Worm (Caenorhabditis elegans) whole organism, young adult: ENCODE results near the gene F49E11.2.
A peak's percentile ranks its signal among the peaks of the same experiment; 100 is the strongest.

ENCODE experiments used
- B0019.2 ChIP-seq: fragments of 200-800 bp; sonication (Bioruptor generic); conservative IDR thresholded peaks from 2 replicates; pipeline ENCODE4 v1.3.6; 2022; ENCODE audit warnings: missing genetic modification reagents, missing genetic modification characterization, missing compliant biosample characterization
- B0336.3 ChIP-seq: fragments of 200-800 bp; sonication (Bioruptor generic); IDR thresholded peaks from 2 replicates; pipeline ENCODE4 v1.3.6; 2022; ENCODE audit warnings: missing genetic modification characterization, missing compliant biosample characterization
- D2030.7 ChIP-seq: fragments of 200-800 bp; sonication (Bioruptor generic); IDR thresholded peaks from 2 replicates; pipeline ENCODE4 v1.3.6; 2022; ENCODE audit warnings: missing genetic modification reagents, missing genetic modification characterization, missing compliant biosample characterization
- F52B5.7 ChIP-seq: sonication (generic microtip); optimal IDR thresholded peaks from 2 replicates; lab custom pipeline; 2016; ENCODE audit warnings: mild to moderate bottlenecking, missing genetic modification characterization, missing compliant biosample characterization
- K11D2.4 ChIP-seq: fragments of 200-800 bp; sonication (Bioruptor generic); IDR thresholded peaks from 2 replicates; pipeline ENCODE4 v1.3.6; 2022; ENCODE audit warnings: missing genetic modification reagents, missing genetic modification characterization, missing compliant biosample characterization
- Y79H2A.3 ChIP-seq: fragments of 200-800 bp; sonication (Bioruptor generic); conservative IDR thresholded peaks from 2 replicates; pipeline ENCODE4 v1.3.6; 2022; ENCODE audit warnings: missing genetic modification reagents, missing genetic modification characterization, missing compliant biosample characterization
- aptf-2 ChIP-seq: fragments of 200-800 bp; sonication (Bioruptor generic); conservative IDR thresholded peaks from 2 replicates; pipeline ENCODE4 v1.3.6; 2022; ENCODE audit warnings: missing genetic modification reagents, missing genetic modification characterization, missing compliant biosample characterization
- attf-5 ChIP-seq: fragments of 200-800 bp; sonication (Bioruptor generic); optimal IDR thresholded peaks from 2 replicates; lab custom pipeline; 2018; ENCODE audit warnings: mild to moderate bottlenecking, missing genetic modification characterization, missing compliant biosample characterization
- bed-2 ChIP-seq: fragments of 200-800 bp; sonication (Bioruptor generic); IDR thresholded peaks from 2 replicates; pipeline ENCODE4 v1.3.6; 2022; ENCODE audit warnings: missing genetic modification reagents, missing genetic modification characterization, missing compliant biosample characterization
- ccch-3 ChIP-seq: fragments of 200-800 bp; sonication (Bioruptor generic); optimal IDR thresholded peaks from 2 replicates; lab custom pipeline; 2018; ENCODE audit warnings: mild to moderate bottlenecking, missing genetic modification characterization, missing compliant biosample characterization
- cebp-2 ChIP-seq: fragments of 200-800 bp; sonication (Bioruptor generic); IDR thresholded peaks from 2 replicates; pipeline ENCODE4 v1.3.6; 2022; ENCODE audit warnings: missing genetic modification characterization, missing compliant biosample characterization
- ceh-27 ChIP-seq: fragments of 200-800 bp; sonication (Bioruptor generic); optimal IDR thresholded peaks from 2 replicates; lab custom pipeline; 2018; ENCODE audit warnings: mild to moderate bottlenecking, missing genetic modification characterization, moderate library complexity, missing compliant biosample characterization
- ceh-58 ChIP-seq: fragments of 200-800 bp; sonication (Bioruptor generic); IDR thresholded peaks from 2 replicates; pipeline ENCODE4 v1.3.6; 2022; ENCODE audit warnings: missing genetic modification characterization, missing compliant biosample characterization
- die-1 ChIP-seq: sonication (generic microtip); optimal IDR thresholded peaks from 2 replicates; lab custom pipeline; 2016; ENCODE audit warnings: missing genotype, mild to moderate bottlenecking, missing genetic modification characterization, missing compliant biosample characterization
- dpff-1 ChIP-seq: sonication (generic microtip); optimal IDR thresholded peaks from 2 replicates; lab custom pipeline; 2017; ENCODE audit warnings: mild to moderate bottlenecking, missing genetic modification characterization, missing compliant biosample characterization
- egl-44 ChIP-seq: fragments of 200-800 bp; sonication (Bioruptor generic); IDR thresholded peaks from 2 replicates; pipeline ENCODE4 v1.3.6; 2022; ENCODE audit warnings: missing genetic modification reagents, missing genetic modification characterization, missing compliant biosample characterization
- ekl-4 ChIP-seq: fragments of 200-800 bp; sonication (Bioruptor generic); IDR thresholded peaks from 2 replicates; pipeline ENCODE4 v1.3.6; 2022; ENCODE audit warnings: missing genetic modification reagents, missing genetic modification characterization, missing compliant biosample characterization
- fkh-3 ChIP-seq: sonication (generic microtip); optimal IDR thresholded peaks from 2 replicates; lab custom pipeline; 2016; ENCODE audit warnings: mild to moderate bottlenecking, missing genetic modification characterization, missing compliant biosample characterization
- him-1 ChIP-seq: sonication (generic microtip); optimal IDR thresholded peaks from 2 replicates; lab custom pipeline; 2016; ENCODE audit warnings: missing genotype, missing genetic modification reagents, missing genetic modification characterization, missing compliant biosample characterization
- hsf-1 ChIP-seq: fragments of 200-800 bp; sonication (Bioruptor generic); IDR thresholded peaks from 2 replicates; pipeline ENCODE4 v1.3.6; 2022; ENCODE audit warnings: missing genetic modification reagents, missing genetic modification characterization, missing compliant biosample characterization
- lin-26 ChIP-seq: fragments of 200-800 bp; sonication (Bioruptor generic); IDR thresholded peaks from 2 replicates; pipeline ENCODE4 v1.3.6; 2022; ENCODE audit warnings: missing genetic modification reagents, missing genetic modification characterization, missing compliant biosample characterization
- lin-40 ChIP-seq: sonication (generic microtip); optimal IDR thresholded peaks from 2 replicates; lab custom pipeline; 2016; ENCODE audit warnings: missing genetic modification characterization, mild to moderate bottlenecking, missing compliant biosample characterization, missing genotype, missing genetic modification reagents
- lsl-1 ChIP-seq: fragments of 200-800 bp; sonication (Bioruptor generic); optimal IDR thresholded peaks from 2 replicates; lab custom pipeline; 2018; ENCODE audit warnings: mild to moderate bottlenecking, missing genetic modification characterization, moderate library complexity, missing compliant biosample characterization
- lsy-27 ChIP-seq: sonication (generic microtip); optimal IDR thresholded peaks from 2 replicates; lab custom pipeline; 2017; ENCODE audit warnings: missing genetic modification characterization, mild to moderate bottlenecking, missing compliant biosample characterization, antibody characterized with exemption, missing genotype, borderline replicate concordance; ENCODE audit not compliant: insufficient read depth
- madf-8 ChIP-seq: fragments of 200-800 bp; sonication (Bioruptor generic); conservative IDR thresholded peaks from 2 replicates; pipeline ENCODE4 v1.3.6; 2022; ENCODE audit warnings: missing genetic modification reagents, missing genetic modification characterization, missing compliant biosample characterization
- mes-4 ChIP-seq: sonication (generic microtip); optimal IDR thresholded peaks from 2 replicates; lab custom pipeline; 2016; ENCODE audit warnings: missing genotype, missing genetic modification characterization, missing compliant biosample characterization
- nhr-179 ChIP-seq: sonication (generic microtip); optimal IDR thresholded peaks from 2 replicates; lab custom pipeline; 2016; ENCODE audit warnings: mild to moderate bottlenecking, missing genetic modification characterization, missing compliant biosample characterization
- nhr-90 ChIP-seq: sonication (generic microtip); optimal IDR thresholded peaks from 2 replicates; lab custom pipeline; 2016; ENCODE audit warnings: missing genotype, mild to moderate bottlenecking, missing genetic modification characterization, missing compliant biosample characterization
- rcor-1 ChIP-seq: fragments of 200-800 bp; sonication (Bioruptor generic); IDR thresholded peaks from 2 replicates; pipeline ENCODE4 v1.3.6; 2022; ENCODE audit warnings: missing genetic modification reagents, missing genetic modification characterization, missing compliant biosample characterization
- rpc-1 ChIP-seq, 2 experiments: fragments of 150-350 bp in 1 of 2; sonication (generic microtip) in 1 of 2; optimal IDR thresholded peaks; 2 replicates each; lab custom pipeline; 2014 to 2018; ENCODE audit warnings: missing biosample characterization in 1 of 2, missing genetic modification characterization in 1 of 2, missing genetic modification reagents in 1 of 2, missing genotype in 1 of 2
- sea-2 ChIP-seq: fragments of 200-800 bp; sonication (Bioruptor generic); IDR thresholded peaks from 2 replicates; pipeline ENCODE4 v1.3.6; 2022; ENCODE audit warnings: missing genetic modification characterization, missing compliant biosample characterization
- snpc-4 ChIP-seq, 5 experiments: fragments of 150-350 bp in 1 of 5; sonication (generic microtip) in 4 of 5; optimal IDR thresholded peaks; 2 replicates each; lab custom pipeline; 2014 to 2018; ENCODE audit warnings: missing genetic modification characterization in 5 of 5, missing biosample characterization in 3 of 5, antibody characterized with exemption in 2 of 5, mild to moderate bottlenecking in 2 of 5, missing compliant biosample characterization in 2 of 5, missing genotype in 2 of 5, moderate library complexity in 2 of 5, missing genetic modification reagents in 1 of 5
- zfh-2 ChIP-seq: fragments of 200-800 bp; sonication (Bioruptor generic); conservative IDR thresholded peaks from 2 replicates; pipeline ENCODE4 v1.3.6; 2022; ENCODE audit warnings: missing genetic modification reagents, missing genetic modification characterization, missing compliant biosample characterization
- ztf-18 ChIP-seq: sonication (generic microtip); optimal IDR thresholded peaks from 2 replicates; lab custom pipeline; 2016; ENCODE audit warnings: missing genotype, mild to moderate bottlenecking, missing genetic modification characterization, missing compliant biosample characterization
- ztf-3 ChIP-seq: fragments of 200-800 bp; sonication (Bioruptor generic); optimal IDR thresholded peaks from 2 replicates; lab custom pipeline; 2018; ENCODE audit warnings: mild to moderate bottlenecking, missing genetic modification characterization, missing compliant biosample characterization

Gene F49E11.2

ce11 chrIV:13046848-13047247 is 8.1 kb upstream of the F49E11.2 start, which contains the start of gene scl-9:
Gene scl-9 (plus strand): TSS chrIV:13047148.
- TF ChIP-seq lin-26 (GFP tag; lab: Robert Waterston, UW), result no peak
- no peak for TF ChIP-seq Y79H2A.3 (GFP tag; lab: Robert Waterston, UW)
- TF ChIP-seq aptf-2 (GFP tag; lab: Robert Waterston, UW), result no peak
- TF ChIP-seq ceh-58 (GFP tag; lab: Robert Waterston, UW), result no peak
- TF ChIP-seq attf-5 (GFP tag; lab: Kevin White, UChicago), result no peak
- no peak for TF ChIP-seq lin-40 (tag; lab: Kevin White, UChicago)
- no peak for TF ChIP-seq die-1 (tag; lab: Kevin White, UChicago)
- no peak for TF ChIP-seq nhr-90 (tag; lab: Kevin White, UChicago)

DNA sequence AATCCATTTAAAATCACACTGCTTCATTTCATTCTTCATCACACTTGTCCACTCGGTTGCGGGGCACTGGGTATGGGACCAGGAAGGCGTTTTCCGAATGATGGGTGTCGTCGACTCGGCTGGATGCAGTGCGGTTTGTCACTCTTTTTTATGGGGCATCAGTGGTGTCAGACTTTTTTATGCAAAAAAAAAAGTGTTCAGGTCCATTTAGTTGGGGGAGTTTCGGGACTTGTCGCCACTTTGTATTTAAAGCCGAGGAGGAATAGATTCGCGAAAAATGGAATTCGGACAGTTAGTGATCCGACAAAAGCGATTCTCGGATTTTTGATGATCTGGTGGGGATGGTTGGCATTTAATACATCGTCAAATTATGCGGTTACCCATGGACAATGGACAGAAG is 6.2 kb upstream of the F49E11.2 start:
- TF ChIP-seq fkh-3 (tag; lab: Kevin White, UChicago), result no peak
- no peak for TF ChIP-seq B0336.3 (GFP tag; lab: Robert Waterston, UW)
- no peak for TF ChIP-seq lsl-1
- no peak for TF ChIP-seq K11D2.4
- TF ChIP-seq rpc-1 (optimal IDR thresholded peaks at IDR 0.05; lab: Kevin White, UChicago), result no peak
- TF ChIP-seq rpc-1 (tag; optimal IDR thresholded peaks at IDR 0.05; lab: Kevin White, UChicago), result no peak
- no peak for TF ChIP-seq F52B5.7 (tag; lab: Kevin White, UChicago)
- no peak for TF ChIP-seq him-1
- no peak for TF ChIP-seq sea-2 (GFP tag; lab: Robert Waterston, UW)

- TF ChIP-seq dpff-1, result no peak
- no peak for TF ChIP-seq nhr-90 (tag; lab: Kevin White, UChicago)
- TF ChIP-seq ccch-3, result no peak
- no peak for TF ChIP-seq ztf-3
- no peak for TF ChIP-seq attf-5 (GFP tag; lab: Kevin White, UChicago)
- TF ChIP-seq ztf-18 (tag; lab: Kevin White, UChicago), result no peak
- no peak for TF ChIP-seq nhr-179 (tag; lab: Kevin White, UChicago)
- TF ChIP-seq egl-44 (GFP tag; lab: Robert Waterston, UW), result no peak
- TF ChIP-seq lsy-27, result no peak
- no peak for TF ChIP-seq Y79H2A.3 (GFP tag; lab: Robert Waterston, UW)
- TF ChIP-seq hsf-1 (GFP tag; lab: Robert Waterston, UW), result no peak
- TF ChIP-seq snpc-4 (GFP tag; optimal IDR thresholded peaks at IDR 0.05; lab: Kevin White, UChicago), result no peak
- TF ChIP-seq snpc-4 (tag; optimal IDR thresholded peaks at IDR 0.05; lab: Kevin White, UChicago), result no peak
- no peak for TF ChIP-seq B0019.2 (GFP tag; lab: Robert Waterston, UW)
- TF ChIP-seq bed-2 (GFP tag; lab: Robert Waterston, UW), result no peak
Observed at ce11 chrIV:13042091-13042490, 3.3 kb upstream of the F49E11.2 start, which contains the start of gene amt-2. Gene amt-2 (plus strand): TSS chrIV:13042391.

DNA sequence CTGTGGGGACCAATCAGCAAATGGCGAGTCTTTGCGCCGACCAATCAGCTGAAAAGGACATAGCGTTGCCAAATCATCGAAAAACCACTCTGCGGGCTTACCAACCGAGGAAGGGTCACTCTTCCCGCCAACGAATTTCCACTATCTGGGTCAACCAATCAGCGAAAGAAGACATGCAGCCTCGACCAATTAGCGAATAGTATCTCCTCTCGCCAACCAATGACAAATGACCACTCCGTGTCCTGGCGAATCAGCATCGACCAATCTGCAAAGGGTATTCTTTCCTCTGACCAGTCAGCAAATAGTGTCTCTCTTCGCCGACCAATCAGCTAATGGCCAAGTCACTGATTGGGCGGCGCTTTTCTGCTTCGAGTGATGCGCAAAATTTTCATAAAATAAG is 2.7 kb upstream of the F49E11.2 start:
- TF ChIP-seq cebp-2 (GFP tag; lab: Robert Waterston, UW) (0 out of 2 replicates have a peak, but pooled peaks have one; percentile 52), sea-2 (GFP tag; lab: Robert Waterston, UW) (no peak)

DNA sequence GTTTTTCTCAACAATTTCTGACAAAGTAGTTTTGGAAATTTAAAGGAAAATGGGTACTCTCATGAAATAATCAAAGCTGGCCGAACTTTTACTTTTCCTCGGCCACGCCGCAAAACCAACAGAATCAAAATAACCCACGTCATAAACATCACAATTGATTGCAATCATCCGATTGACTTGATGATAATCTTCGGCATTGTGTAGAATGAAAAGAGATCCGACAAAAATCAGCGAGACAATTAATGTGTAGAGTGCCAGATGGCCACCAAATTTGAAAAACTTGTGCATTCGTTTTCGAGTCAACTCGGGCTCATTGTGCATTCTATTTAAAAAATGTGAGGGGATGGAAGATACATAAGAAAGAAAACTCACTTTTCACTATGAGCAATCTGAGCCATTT is 2.0 kb downstream of the F49E11.2 start:
- TF ChIP-seq D2030.7 (no peak), mes-4 (tag; lab: Kevin White, UChicago) (no peak), zfh-2 (GFP tag; lab: Robert Waterston, UW) (no peak), ekl-4 (no peak), madf-8 (no peak), ceh-27 (no peak), rcor-1 (no peak), nhr-90 (tag; lab: Kevin White, UChicago) (no peak)
